Worm (Caenorhabditis elegans) whole organism, early embryonic: ENCODE data around the gene ZK1248.5.

Experiments used
- F13C5.2 ChIP-seq: sonication (generic microtip); optimal IDR thresholded peaks from 2 replicates; lab custom pipeline; 2017; ENCODE audit warnings: mild to moderate bottlenecking, missing genetic modification characterization, inconsistent platforms, missing compliant biosample characterization
- ama-1 ChIP-seq: fragments of 150-350 bp; optimal IDR thresholded peaks from 2 replicates; lab custom pipeline; 2014
- ceh-13 ChIP-seq: fragments of 200-800 bp; sonication (Bioruptor generic); optimal IDR thresholded peaks from 2 replicates; lab custom pipeline; 2018; ENCODE audit warnings: mild to moderate bottlenecking, missing genetic modification characterization, missing compliant biosample characterization
- ets-7 ChIP-seq: sonication (generic microtip); optimal IDR thresholded peaks from 2 replicates; lab custom pipeline; 2016; ENCODE audit warnings: missing genotype, missing genetic modification characterization, missing compliant biosample characterization
- flt-1 ChIP-seq: fragments of 200-800 bp; sonication (Bioruptor generic); IDR thresholded peaks from 2 replicates; pipeline ENCODE4 v1.3.6; 2022; ENCODE audit warnings: missing genetic modification characterization, missing compliant biosample characterization
- pes-1 ChIP-seq: fragments of 200-800 bp; sonication (Bioruptor generic); IDR thresholded peaks from 2 replicates; pipeline ENCODE4 v1.3.6; 2022; ENCODE audit warnings: missing genetic modification reagents, missing genetic modification characterization, missing compliant biosample characterization
- scrt-1 ChIP-seq: fragments of 200-800 bp; sonication (Bioruptor generic); IDR thresholded peaks from 2 replicates; pipeline ENCODE4 v1.3.6; 2022; ENCODE audit warnings: missing genetic modification characterization, missing compliant biosample characterization
- sea-1 ChIP-seq: fragments of 200-800 bp; sonication (Bioruptor generic); conservative IDR thresholded peaks from 2 replicates; pipeline ENCODE4 v1.3.6; 2022; ENCODE audit warnings: missing genetic modification characterization, missing compliant biosample characterization
- tbx-37 ChIP-seq: fragments of 200-800 bp; sonication (Bioruptor generic); conservative IDR thresholded peaks from 2 replicates; pipeline ENCODE4 v1.3.6; 2022; ENCODE audit warnings: missing genetic modification reagents, missing genetic modification characterization, missing compliant biosample characterization

ce11 chrII:5804288-5804687, 6.0 kb upstream of the ZK1248.5 start:
- TF ChIP-seq ama-1 (lab: Kevin White, UChicago) (no peak), ets-7 (no peak), sea-1 (no peak), pes-1 (GFP tag; lab: Robert Waterston, UW) (no peak), F13C5.2 (tag; lab: Kevin White, UChicago) (no peak), ceh-13 (no peak), flt-1 (GFP tag; lab: Robert Waterston, UW) (no peak), scrt-1 (GFP tag; lab: Robert Waterston, UW) (no peak), tbx-37 (GFP tag; lab: Robert Waterston, UW) (no peak)
